Fruit fly (Drosophila melanogaster): ENCODE results near the gene CG32579.

CG32579 gene

dm6 chrX:16323063-16323462 is at the start of gene CG32579, which contains the start of gene CG9917 (continued):
- peak; percentile 63 for TF ChIP-seq sna (GFP tag; IDR thresholded peaks at IDR 0.05; ENCODE audit: partially characterized antibody)
- no peak for TF ChIP-seq Ets65A (GFP tag)
- no peak for TF ChIP-seq CG7928 (GFP tag; optimal IDR thresholded peaks at IDR 0.05)
- no peak for TF ChIP-seq ERR (GFP tag; optimal IDR thresholded peaks at IDR 0.05)
- TF ChIP-seq Meics (GFP tag; optimal IDR thresholded peaks at IDR 0.05), result no peak
- no peak for TF ChIP-seq CG10462 (GFP tag; optimal IDR thresholded peaks at IDR 0.05)
- TF ChIP-seq stwl (tag; optimal IDR thresholded peaks at IDR 0.05), result peak; percentile 70
- TF ChIP-seq CG2116 (GFP tag; optimal IDR thresholded peaks at IDR 0.05), result peak; percentile 96
- no peak for TF ChIP-seq Usf (GFP tag; optimal IDR thresholded peaks at IDR 0.05)
- TF ChIP-seq Vsx1 (GFP tag; optimal IDR thresholded peaks at IDR 0.05), result no peak
- TF ChIP-seq CG10431 (GFP tag; optimal IDR thresholded peaks at IDR 0.05), result no peak
- TF ChIP-seq CG11560 (tag; IDR thresholded peaks at IDR 0.05), result no peak
- TF ChIP-seq hbn (GFP tag; IDR thresholded peaks at IDR 0.05; ENCODE audit: partially characterized antibody), result peak; percentile 76
- TF ChIP-seq CG12942 (GFP tag; optimal IDR thresholded peaks at IDR 0.05), result no peak
- no peak for TF ChIP-seq fru (optimal IDR thresholded peaks at IDR 0.05)
- TF ChIP-seq CG17568 (GFP tag; optimal IDR thresholded peaks at IDR 0.05), result no peak
- TF ChIP-seq fd102C (GFP tag; optimal IDR thresholded peaks at IDR 0.05), result no peak
- TF ChIP-seq Fer1 (GFP tag; optimal IDR thresholded peaks at IDR 0.05), result peak; percentile 13
- TF ChIP-seq Camta (GFP tag; optimal IDR thresholded peaks at IDR 0.05), result no peak
- TF ChIP-seq CG34376 (GFP tag; optimal IDR thresholded peaks at IDR 0.05), result peak; percentile 13
- peak; percentile 7 for TF ChIP-seq grn (GFP tag; optimal IDR thresholded peaks at IDR 0.05)
- peak; percentile 100 for TF ChIP-seq CG7745 (tag; optimal IDR thresholded peaks at IDR 0.05)
- TF ChIP-seq B-H2 (GFP tag; optimal IDR thresholded peaks at IDR 0.05), result peak; percentile 7
- peak; percentile 7 for TF ChIP-seq sug (tag; optimal IDR thresholded peaks at IDR 0.05)
- peak; percentile 83; the same call in 2 of the 4 replicates for TF ChIP-seq chinmo (GFP tag; IDR thresholded peaks at IDR 0.05; ENCODE audit: partially characterized antibody)
- TF ChIP-seq insv (GFP tag; optimal IDR thresholded peaks at IDR 0.05), result peak; percentile 86 to 97
- TF ChIP-seq CG4328 (GFP tag; optimal IDR thresholded peaks at IDR 0.05), result no peak
- TF ChIP-seq CG33213 (GFP tag; optimal IDR thresholded peaks at IDR 0.05), result peak; percentile 18
- peak; percentile 15; the same call in 1 of the 2 replicates for TF ChIP-seq Adf1 (GFP tag; IDR thresholded peaks at IDR 0.05)
- no peak for TF ChIP-seq tin (GFP tag; optimal IDR thresholded peaks at IDR 0.05)
- peak; percentile 99 for TF ChIP-seq CG15514 (GFP tag; optimal IDR thresholded peaks at IDR 0.05)
- TF ChIP-seq CG13287 (GFP tag; IDR thresholded peaks at IDR 0.05; ENCODE audit: partially characterized antibody), result peak; percentile 85
- no peak for TF ChIP-seq cwo (GFP tag; optimal IDR thresholded peaks at IDR 0.05)
- TF ChIP-seq GATAe (GFP tag; conservative IDR thresholded peaks at IDR 0.05), result no peak
- TF ChIP-seq ssp (GFP tag; IDR thresholded peaks at IDR 0.05), result no peak
- TF ChIP-seq CG18619 (GFP tag; optimal IDR thresholded peaks at IDR 0.05), result no peak
- no peak for TF ChIP-seq CG11398 (GFP tag; optimal IDR thresholded peaks at IDR 0.05)
- no peak for TF ChIP-seq Fer3 (tag; optimal IDR thresholded peaks at IDR 0.05)
- TF ChIP-seq abd-A (tag; optimal IDR thresholded peaks at IDR 0.05), result no peak
- peak; percentile 90 for TF ChIP-seq Bgb (GFP tag; IDR thresholded peaks at IDR 0.05; ENCODE audit: partially characterized antibody)
- peak; percentile 55 for TF ChIP-seq Ets97D (GFP tag; optimal IDR thresholded peaks at IDR 0.05)
- TF ChIP-seq ci (GFP tag; IDR thresholded peaks at IDR 0.05), result no peak; the same call in 2 of the 3 replicates
- peak; percentile 59 for TF ChIP-seq pfk (GFP tag; optimal IDR thresholded peaks at IDR 0.05)
- peak; percentile 80 for TF ChIP-seq CG16813 (GFP tag; IDR thresholded peaks at IDR 0.05; ENCODE audit: partially characterized antibody)
- no peak for TF ChIP-seq Abd-B (GFP tag; optimal IDR thresholded peaks at IDR 0.05)
- no peak for TF ChIP-seq NC2β (GFP tag; optimal IDR thresholded peaks at IDR 0.05)
- TF ChIP-seq chm (GFP tag; IDR thresholded peaks at IDR 0.05), result no peak
- TF ChIP-seq pros (GFP tag; optimal IDR thresholded peaks at IDR 0.05), result no peak
- no peak for TF ChIP-seq bowl (GFP tag; IDR thresholded peaks at IDR 0.05)
- no peak for TF ChIP-seq CkIIα-i1 (GFP tag; IDR thresholded peaks at IDR 0.05)
- TF ChIP-seq tap (tag; optimal IDR thresholded peaks at IDR 0.05), result no peak
